Worm (Caenorhabditis elegans) whole organism, mixed stage, embryonic: ENCODE data around the gene srh-277.

Source experiments
- nhr-12 ChIP-seq: fragments of 150-350 bp; optimal IDR thresholded peaks from 2 replicates; lab custom pipeline; 2014; ENCODE audit warnings: missing biosample characterization, missing genetic modification characterization
- nhr-237 ChIP-seq: fragments of 150-350 bp; optimal IDR thresholded peaks from 2 replicates; lab custom pipeline; 2014; ENCODE audit warnings: missing biosample characterization, missing genetic modification characterization
- ztf-11 ChIP-seq: fragments of 150-350 bp; optimal IDR thresholded peaks from 2 replicates; lab custom pipeline; 2014; ENCODE audit warnings: missing biosample characterization, missing genetic modification characterization

- no peak for TF ChIP-seq ztf-11 (tag; lab: Kevin White, UChicago)
- no peak for TF ChIP-seq nhr-237 (tag; lab: Kevin White, UChicago)
- no peak for TF ChIP-seq nhr-12 (tag; lab: Kevin White, UChicago)
Observed at ce11 chrV:16175227-16175626, 7.8 kb upstream of the srh-277 start.
